Fruit fly (Drosophila melanogaster) S2 (cell line): ENCODE results near the gene CG14325.

Experiments
- CG8478 ChIP-seq: fragments of >200 bp; optimal IDR thresholded peaks from 2 replicates; lab custom pipeline; 2018
- CTCF ChIP-seq, 2 experiments: fragments of >200 bp; optimal IDR thresholded peaks; 2 replicates each; lab custom pipeline; 2018

- no peak for TF ChIP-seq CTCF (optimal IDR thresholded peaks at IDR 0.05; lab: Kevin White, UChicago)
- no peak for TF ChIP-seq CG8478 (lab: Kevin White, UChicago)
Measured at dm6 chr3R:17611836-17612235, 15.1 kb upstream of the CG14325 start.
